Worm (Caenorhabditis elegans) whole organism, late embryonic: ENCODE data around the gene idpp-6.

Source experiments
- ceh-45 ChIP-seq: fragments of 200-800 bp; sonication (Bioruptor generic); IDR thresholded peaks from 2 replicates; pipeline ENCODE4 v1.3.6; 2022; ENCODE audit warnings: missing genetic modification reagents, missing genetic modification characterization, missing compliant biosample characterization
- fkh-10 ChIP-seq: fragments of 150-350 bp; optimal IDR thresholded peaks from 2 replicates; lab custom pipeline; 2014; ENCODE audit warnings: missing biosample characterization, missing genetic modification reagents, missing genetic modification characterization
- madf-2 ChIP-seq: sonication (generic microtip); optimal IDR thresholded peaks from 2 replicates; lab custom pipeline; 2017; ENCODE audit warnings: missing genetic modification characterization, missing compliant biosample characterization
- unc-3 ChIP-seq, 2 experiments: fragments of 200-800 bp in 1 of 2; sonication (Bioruptor generic) in 1 of 2; sonication (generic microtip) in 1 of 2; conservative IDR thresholded peaks in 1 of 2; optimal IDR thresholded peaks in 1 of 2; 2 replicates each; pipeline versions ENCODE4 v1.3.6 to Lab custom; 2016 to 2022; ENCODE audit warnings: missing compliant biosample characterization in 2 of 2, missing genetic modification characterization in 2 of 2, missing genetic modification reagents in 1 of 2

ce11 chrX:6819135-6819534 lies 36.2 kb downstream of the idpp-6 start:
- TF ChIP-seq fkh-10 (GFP tag; lab: Kevin White, UChicago) (no peak), madf-2 (tag; lab: Kevin White, UChicago) (no peak), unc-3 (GFP tag; conservative IDR thresholded peaks at IDR 0.05; lab: Robert Waterston, UW) (no peak), unc-3 (tag; optimal IDR thresholded peaks at IDR 0.05; lab: Kevin White, UChicago) (no peak), ceh-45 (GFP tag; lab: Robert Waterston, UW) (no peak)
